Worm (Caenorhabditis elegans) whole organism, L2 larva: Measurements from ENCODE around the gene Y94H6A.5.

Source experiments
- F13H6.1 ChIP-seq: sonication (generic microtip); optimal IDR thresholded peaks from 2 replicates; lab custom pipeline; 2016; ENCODE audit warnings: missing genetic modification characterization, missing compliant biosample characterization
- fos-1 ChIP-seq: fragments of 150-350 bp; optimal IDR thresholded peaks from 2 replicates; lab custom pipeline; 2014; ENCODE audit warnings: missing biosample characterization, missing genetic modification characterization
- lin-13 ChIP-seq: fragments of 150-350 bp; optimal IDR thresholded peaks from 2 replicates; lab custom pipeline; 2014; ENCODE audit warnings: missing biosample characterization, missing genetic modification reagents, missing genetic modification characterization
- lin-39 ChIP-seq: fragments of 150-350 bp; optimal IDR thresholded peaks from 2 replicates; lab custom pipeline; 2014; ENCODE audit warnings: missing biosample characterization, missing genetic modification reagents, missing genetic modification characterization
- lsy-2 ChIP-seq, 2 experiments: fragments of 150-350 bp in 1 of 2; sonication (generic microtip) in 1 of 2; optimal IDR thresholded peaks; 2 replicates each; lab custom pipeline; 2014 to 2017; ENCODE audit warnings: missing biosample characterization in 2 of 2, missing genetic modification characterization in 2 of 2
- nhr-11 ChIP-seq: fragments of 150-350 bp; optimal IDR thresholded peaks from 2 replicates; lab custom pipeline; 2014; ENCODE audit warnings: missing biosample characterization, missing genetic modification characterization
- nhr-12 ChIP-seq: fragments of 150-350 bp; optimal IDR thresholded peaks from 2 replicates; lab custom pipeline; 2014; ENCODE audit warnings: missing biosample characterization, missing genetic modification characterization
- nhr-23 ChIP-seq: fragments of 150-350 bp; optimal IDR thresholded peaks from 2 replicates; lab custom pipeline; 2014; ENCODE audit warnings: missing biosample characterization, missing genetic modification reagents, missing genetic modification characterization
- sem-4 ChIP-seq: fragments of 150-350 bp; optimal IDR thresholded peaks from 2 replicates; lab custom pipeline; 2014; ENCODE audit warnings: missing biosample characterization, missing genetic modification reagents, missing genetic modification characterization
- sma-9 ChIP-seq, 2 experiments: fragments of 150-350 bp in 1 of 2; sonication (generic microtip) in 1 of 2; optimal IDR thresholded peaks; 2 replicates each; lab custom pipeline; 2014 to 2016; ENCODE audit warnings: missing genetic modification characterization in 2 of 2, mild to moderate bottlenecking in 1 of 2, missing biosample characterization in 1 of 2, missing compliant biosample characterization in 1 of 2, missing genetic modification reagents in 1 of 2, moderate library complexity in 1 of 2
- unc-39 ChIP-seq: fragments of 150-350 bp; optimal IDR thresholded peaks from 2 replicates; lab custom pipeline; 2014; ENCODE audit warnings: missing biosample characterization, missing genetic modification characterization
- zag-1 ChIP-seq: fragments of 150-350 bp; optimal IDR thresholded peaks from 2 replicates; lab custom pipeline; 2014; ENCODE audit warnings: missing biosample characterization, missing genetic modification characterization

- peak; percentile 49 for TF ChIP-seq fos-1
- no peak for TF ChIP-seq unc-39 (tag; lab: Kevin White, UChicago)
- no peak for TF ChIP-seq lin-39 (tag; lab: Kevin White, UChicago)
- TF ChIP-seq lin-13 (GFP tag; lab: Kevin White, UChicago), result peak; percentile 94
- TF ChIP-seq nhr-23 (tag; lab: Kevin White, UChicago), result no peak
- no peak for TF ChIP-seq nhr-12 (tag; lab: Kevin White, UChicago)
- no peak for TF ChIP-seq nhr-11 (tag; lab: Kevin White, UChicago)
- TF ChIP-seq F13H6.1 (tag; lab: Kevin White, UChicago), result peak; percentile 75
- TF ChIP-seq zag-1 (tag; lab: Kevin White, UChicago), result peak; percentile 40
- no peak for TF ChIP-seq sma-9 (GFP tag; optimal IDR thresholded peaks at IDR 0.05; lab: Kevin White, UChicago)
- no peak for TF ChIP-seq sma-9 (tag; optimal IDR thresholded peaks at IDR 0.05; lab: Kevin White, UChicago)
- peak; percentile 62 for TF ChIP-seq sem-4 (tag; lab: Kevin White, UChicago)
- peak; percentile 93 to 95 for TF ChIP-seq lsy-2 (tag; optimal IDR thresholded peaks at IDR 0.05; lab: Kevin White, UChicago)
Measured at ce11 chrIV:2676281-2676680, 27.5 kb downstream of the Y94H6A.5 start, which contains the start of gene Y94H6A.3.
